Fruit fly (Drosophila melanogaster) whole organism, embryonic: ENCODE data around the gene Coq5.

Source experiments
- Blimp-1 ChIP-seq: fragments of 200-800 bp; sonication (Bioruptor generic); optimal IDR thresholded peaks from 3 replicates; lab custom pipeline; 2018; ENCODE audit warnings: missing biosample characterization, missing genetic modification characterization, mild to moderate bottlenecking, moderate library complexity, missing genetic modification reagents
- BtbVII ChIP-seq: fragments of 200-800 bp; sonication (Bioruptor generic); optimal IDR thresholded peaks from 3 replicates; lab custom pipeline; 2017; ENCODE audit warnings: missing biosample characterization, mild to moderate bottlenecking, missing genetic modification characterization
- CG11696 ChIP-seq: fragments of 200-800 bp; sonication (Bioruptor generic); IDR thresholded peaks from 2 replicates; pipeline ENCODE4 v1.3.6; 2022; ENCODE audit warnings: missing biosample characterization, missing genetic modification characterization
- CG12299 ChIP-seq: fragments of 200-800 bp; sonication (Bioruptor generic); optimal IDR thresholded peaks from 2 replicates; lab custom pipeline; 2018; ENCODE audit warnings: missing biosample characterization, mild to moderate bottlenecking, missing genetic modification characterization
- CG1529 ChIP-seq: fragments of 200-800 bp; sonication (Bioruptor generic); optimal IDR thresholded peaks from 3 replicates; lab custom pipeline; 2018; ENCODE audit warnings: missing biosample characterization, missing genetic modification characterization
- CG15601 ChIP-seq: fragments of 200-800 bp; sonication (Bioruptor generic); optimal IDR thresholded peaks from 3 replicates; lab custom pipeline; 2019; ENCODE audit warnings: missing biosample characterization, mild to moderate bottlenecking, missing genetic modification characterization, moderate library complexity
- CG17359 ChIP-seq: fragments of 200-800 bp; sonication (Bioruptor generic); optimal IDR thresholded peaks from 3 replicates; lab custom pipeline; 2018; ENCODE audit warnings: missing biosample characterization, mild to moderate bottlenecking, missing genetic modification characterization, moderate library complexity
- CG17829 ChIP-seq: fragments of 200-800 bp; optimal IDR thresholded peaks from 2 replicates; lab custom pipeline; 2019; ENCODE audit warnings: missing biosample characterization, mild to moderate bottlenecking, missing genetic modification characterization, moderate library complexity
- CG1792 ChIP-seq: fragments of 200-800 bp; sonication (Bioruptor generic); optimal IDR thresholded peaks from 2 replicates; lab custom pipeline; 2016; ENCODE audit warnings: missing biosample characterization, missing genetic modification characterization
- CG1832 ChIP-seq: fragments of 200-800 bp; sonication (Bioruptor generic); optimal IDR thresholded peaks from 2 replicates; lab custom pipeline; 2017; ENCODE audit warnings: missing biosample characterization, mild to moderate bottlenecking, missing genetic modification characterization, inconsistent platforms
- CG2120 ChIP-seq: fragments of 200-800 bp; sonication (Bioruptor generic); optimal IDR thresholded peaks from 3 replicates; lab custom pipeline; 2016; ENCODE audit warnings: missing biosample characterization, missing genetic modification characterization
- CG2199 ChIP-seq: fragments of 200-800 bp; sonication (Bioruptor generic); IDR thresholded peaks from 3 replicates; pipeline ENCODE4 v1.3.6; 2022; ENCODE audit warnings: missing biosample characterization, missing genetic modification characterization
- CG32767 ChIP-seq: fragments of 200-800 bp; sonication (Bioruptor generic); IDR thresholded peaks from 2 replicates; pipeline ENCODE4 v1.3.6; 2022; ENCODE audit warnings: missing biosample characterization, missing genetic modification characterization
- CG33557 ChIP-seq: fragments of 200-800 bp; sonication (Bioruptor generic); optimal IDR thresholded peaks from 2 replicates; lab custom pipeline; 2019; ENCODE audit warnings: missing biosample characterization, mild to moderate bottlenecking, missing genetic modification characterization, moderate library complexity
- CG4404 ChIP-seq: fragments of 200-800 bp; sonication (Bioruptor generic); IDR thresholded peaks from 2 replicates; pipeline ENCODE4 v1.3.6; 2022; ENCODE audit warnings: missing biosample characterization, missing genetic modification characterization
- CG5245 ChIP-seq: fragments of 200-800 bp; sonication (Bioruptor generic); optimal IDR thresholded peaks from 3 replicates; lab custom pipeline; 2016; ENCODE audit warnings: missing biosample characterization, missing genetic modification characterization
- CG7987 ChIP-seq: fragments of 200-800 bp; sonication (Bioruptor generic); optimal IDR thresholded peaks from 2 replicates; lab custom pipeline; 2018; ENCODE audit warnings: missing biosample characterization, mild to moderate bottlenecking, missing genetic modification characterization, moderate library complexity
- CG8281 ChIP-seq: fragments of 200-800 bp; sonication (Bioruptor generic); optimal IDR thresholded peaks from 2 replicates; lab custom pipeline; 2018; ENCODE audit warnings: missing biosample characterization, mild to moderate bottlenecking, missing genetic modification characterization, moderate library complexity
- CG8290 ChIP-seq, 3 experiments: fragments of 200-800 bp; sonication (Bioruptor generic); optimal IDR thresholded peaks; 2 replicates each; lab custom pipeline; 2016 to 2019; ENCODE audit warnings: missing biosample characterization in 3 of 3, missing genetic modification characterization in 3 of 3, mild to moderate bottlenecking in 2 of 3, moderate library complexity in 1 of 3
- CG9797 ChIP-seq: fragments of 200-800 bp; sonication (Bioruptor generic); optimal IDR thresholded peaks from 3 replicates; lab custom pipeline; 2018; ENCODE audit warnings: missing biosample characterization, mild to moderate bottlenecking, missing genetic modification characterization
- Drgx ChIP-seq: fragments of 200-800 bp; sonication (Bioruptor generic); IDR thresholded peaks from 2 replicates; pipeline ENCODE4 v1.3.6; 2022; ENCODE audit warnings: missing biosample characterization, missing genetic modification characterization
- H15 ChIP-seq: fragments of 200-800 bp; sonication (Bioruptor generic); IDR thresholded peaks from 3 replicates; pipeline ENCODE4 v1.3.6; 2022; ENCODE audit warnings: missing biosample characterization, missing genetic modification characterization
- NK7.1 ChIP-seq: fragments of 200-800 bp; sonication (Bioruptor generic); optimal IDR thresholded peaks from 3 replicates; lab custom pipeline; 2016; ENCODE audit warnings: missing biosample characterization, missing genetic modification characterization
- Pdp1 ChIP-seq, 2 experiments: fragments of 200-800 bp; sonication (Bioruptor generic); optimal IDR thresholded peaks; 3 replicates each; lab custom pipeline; 2016; ENCODE audit warnings: missing biosample characterization in 2 of 2, missing genetic modification characterization in 2 of 2, mild to moderate bottlenecking in 1 of 2, moderate library complexity in 1 of 2
- Rx ChIP-seq: fragments of 200-800 bp; sonication (Bioruptor generic); IDR thresholded peaks from 2 replicates; pipeline ENCODE4 v1.3.6; 2022; ENCODE audit warnings: missing biosample characterization, missing genetic modification characterization
- az2 ChIP-seq: fragments of 200-800 bp; sonication (Bioruptor generic); optimal IDR thresholded peaks from 3 replicates; lab custom pipeline; 2016; ENCODE audit warnings: missing biosample characterization, missing genetic modification characterization
- cad ChIP-seq: fragments of >200 bp; optimal IDR thresholded peaks from 2 replicates; lab custom pipeline; 2017; ENCODE audit warnings: missing biosample characterization, missing genetic modification characterization
- ci ChIP-seq: fragments of 200-800 bp; sonication (Bioruptor generic); IDR thresholded peaks from 3 replicates; pipeline ENCODE4 v1.3.6; 2022; ENCODE audit warnings: missing biosample characterization, missing genetic modification characterization
- corto ChIP-seq: fragments of 200-800 bp; sonication (Bioruptor generic); optimal IDR thresholded peaks from 2 replicates; lab custom pipeline; 2016; ENCODE audit warnings: missing biosample characterization, mild to moderate bottlenecking, missing genetic modification characterization, moderate library complexity
- crol ChIP-seq: fragments of 200-800 bp; sonication (Bioruptor generic); IDR thresholded peaks from 2 replicates; pipeline ENCODE4 v1.3.6; 2022; ENCODE audit warnings: missing biosample characterization, missing genetic modification characterization
- exex ChIP-seq: fragments of 200-800 bp; sonication (Bioruptor generic); optimal IDR thresholded peaks from 4 replicates; lab custom pipeline; 2018; ENCODE audit warnings: missing biosample characterization, mild to moderate bottlenecking, missing genetic modification characterization, moderate library complexity
- gce ChIP-seq: fragments of 200-800 bp; sonication (Bioruptor generic); IDR thresholded peaks from 3 replicates; pipeline ENCODE4 v1.3.6; 2022; ENCODE audit warnings: missing biosample characterization, missing genetic modification characterization
- inv ChIP-seq: fragments of 200-800 bp; sonication (Bioruptor generic); IDR thresholded peaks from 2 replicates; pipeline ENCODE4 v1.3.6; 2022; ENCODE audit warnings: missing biosample characterization, missing genetic modification characterization; ENCODE audit not compliant: partially characterized antibody
- ken ChIP-seq: fragments of 200-800 bp; sonication (Bioruptor generic); IDR thresholded peaks from 3 replicates; pipeline ENCODE4 v1.3.6; 2022; ENCODE audit warnings: missing biosample characterization, missing genetic modification characterization
- lola ChIP-seq, 3 experiments: fragments of >200 bp in 2 of 3; fragments of 200-800 bp in 1 of 3; sonication (Bioruptor generic) in 1 of 3; optimal IDR thresholded peaks; 2 replicates each; lab custom pipeline; 2017 to 2019; ENCODE audit warnings: missing biosample characterization in 3 of 3, missing genetic modification characterization in 3 of 3, mild to moderate bottlenecking in 1 of 3, moderate library complexity in 1 of 3
- lov ChIP-seq, 2 experiments: fragments of 200-800 bp in 1 of 2; fragments of >200 bp in 1 of 2; sonication (Bioruptor generic) in 1 of 2; IDR thresholded peaks in 1 of 2; optimal IDR thresholded peaks in 1 of 2; 2 replicates in 1 of 2; 3 replicates in 1 of 2; pipeline versions ENCODE4 v1.3.6 to Lab custom; 2017 to 2022; ENCODE audit warnings: missing biosample characterization in 1 of 2, missing genetic modification characterization in 1 of 2
- oc ChIP-seq: fragments of 200-800 bp; sonication (Bioruptor generic); optimal IDR thresholded peaks from 2 replicates; lab custom pipeline; 2018; ENCODE audit warnings: missing biosample characterization, mild to moderate bottlenecking, missing genetic modification characterization, moderate library complexity
- org-1 ChIP-seq: fragments of 200-800 bp; sonication (Bioruptor generic); optimal IDR thresholded peaks from 2 replicates; lab custom pipeline; 2017; ENCODE audit warnings: missing biosample characterization, missing genetic modification characterization
- otp ChIP-seq: fragments of 200-800 bp; sonication (Bioruptor generic); IDR thresholded peaks from 3 replicates; pipeline ENCODE4, ENCODE4 v1.3.6; 2022; ENCODE audit warnings: missing biosample characterization, missing genetic modification characterization
- pita ChIP-seq: fragments of 200-800 bp; sonication (Bioruptor generic); optimal IDR thresholded peaks from 2 replicates; lab custom pipeline; 2017; ENCODE audit warnings: missing biosample characterization, mild to moderate bottlenecking, missing genetic modification characterization
- pros ChIP-seq: fragments of 200-800 bp; sonication (Bioruptor generic); optimal IDR thresholded peaks from 3 replicates; lab custom pipeline; 2019; ENCODE audit warnings: missing biosample characterization, mild to moderate bottlenecking, missing genetic modification characterization, moderate library complexity
- pum ChIP-seq: fragments of 200-800 bp; sonication (Bioruptor generic); optimal IDR thresholded peaks from 2 replicates; lab custom pipeline; 2016; ENCODE audit warnings: missing biosample characterization, missing genetic modification characterization
- sqz ChIP-seq: fragments of 200-800 bp; sonication (Bioruptor generic); optimal IDR thresholded peaks from 3 replicates; lab custom pipeline; 2018; ENCODE audit warnings: missing biosample characterization, mild to moderate bottlenecking, missing genetic modification characterization
- sug ChIP-seq: fragments of 200-800 bp; optimal IDR thresholded peaks from 2 replicates; lab custom pipeline; 2019; ENCODE audit warnings: missing biosample characterization, mild to moderate bottlenecking, missing genetic modification characterization, moderate library complexity
- tup ChIP-seq: fragments of 200-800 bp; sonication (Bioruptor generic); optimal IDR thresholded peaks from 2 replicates; lab custom pipeline; 2016; ENCODE audit warnings: missing biosample characterization, mild to moderate bottlenecking, missing genetic modification characterization, moderate library complexity

Coq5 gene

DNA sequence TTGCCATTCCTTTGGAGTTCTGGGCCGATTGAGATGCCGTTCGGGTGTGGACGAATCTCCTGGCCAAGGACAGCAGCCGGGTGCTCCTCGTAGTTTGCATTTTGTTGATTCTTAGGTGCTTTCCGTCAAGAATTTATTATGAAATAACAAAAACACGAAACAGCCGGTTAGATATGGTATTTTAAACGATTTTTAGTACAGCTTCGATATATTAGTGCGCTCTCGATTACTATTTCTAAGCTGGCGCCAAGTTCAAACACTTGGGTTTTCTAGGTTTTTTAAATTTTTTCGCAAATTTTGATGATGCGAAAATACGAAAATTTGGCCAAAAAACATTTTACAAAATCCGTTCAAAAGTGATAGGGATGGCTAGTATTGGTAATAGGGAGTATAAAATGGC lies at the start of gene Coq5 (continued):
- TF ChIP-seq CG1529 (GFP tag; lab: Kevin White, UChicago), result no peak
- no peak for TF ChIP-seq cad (GFP tag; lab: Kevin White, UChicago)
- TF ChIP-seq NK7.1, result no peak
- TF ChIP-seq inv (GFP tag; lab: Robert Waterston, UW), result no peak
- TF ChIP-seq CG32767 (GFP tag; lab: Robert Waterston, UW), result no peak
- TF ChIP-seq CG4404 (GFP tag; lab: Robert Waterston, UW), result no peak
- TF ChIP-seq, all 482 proteins: peak for 22

DNA sequence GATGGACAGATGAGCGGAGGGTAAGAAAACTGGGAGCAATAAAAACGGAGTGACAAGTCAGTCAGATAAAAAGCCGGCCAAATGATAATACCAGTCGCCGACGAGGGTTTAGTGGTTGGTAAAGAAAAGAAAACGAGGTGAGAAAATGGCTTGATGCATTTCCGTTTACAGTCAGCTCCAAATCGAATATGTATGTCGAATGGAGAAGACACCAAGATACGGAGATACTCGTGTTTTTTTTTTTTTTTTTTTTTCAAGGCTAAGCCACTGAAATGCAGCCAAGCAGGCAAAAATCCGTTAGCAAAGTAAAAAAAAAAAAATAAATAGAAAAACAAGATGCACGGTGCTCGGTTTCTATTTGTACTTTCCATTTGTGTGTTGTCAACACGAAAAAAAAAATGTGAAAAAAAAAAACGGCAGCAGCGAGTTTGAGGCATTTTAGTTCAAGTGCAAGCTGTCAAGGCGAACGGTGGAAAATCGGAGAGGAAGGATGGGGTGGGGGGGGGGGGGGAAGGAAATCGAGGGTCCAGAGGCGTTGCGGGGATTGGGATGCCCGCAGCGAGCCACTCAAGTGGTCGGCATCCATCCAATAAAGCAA lies 49.5 kb upstream of the Coq5 start:
- TF ChIP-seq lov (optimal IDR thresholded peaks at IDR 0.05; lab: Kevin White, UChicago) (no peak), lov (GFP tag; IDR thresholded peaks at IDR 0.05; lab: Robert Waterston, UW) (no peak), otp (no peak), org-1 (GFP tag; lab: Kevin White, UChicago) (no peak), BtbVII (no peak), ci (GFP tag; lab: Robert Waterston, UW) (0 out of 3 replicates have a peak, but pooled peaks have one; percentile 6), sug (tag; lab: Kevin White, UChicago) (no peak), CG1792 (no peak), Blimp-1 (GFP tag; lab: Kevin White, UChicago) (peak; percentile 4), CG8290 (GFP tag; optimal IDR thresholded peaks at IDR 0.05; lab: Kevin White, UChicago) (no peak), CG8290 (tag; optimal IDR thresholded peaks at IDR 0.05; lab: Kevin White, UChicago) (no peak), CG5245 (GFP tag; lab: Kevin White, UChicago) (no peak), pros (GFP tag; lab: Kevin White, UChicago) (peak; percentile 1), crol (GFP tag; lab: Robert Waterston, UW) (peak; percentile 67), oc (tag; lab: Kevin White, UChicago) (peak; percentile 66), sqz (peak; percentile 76), corto (GFP tag; lab: Kevin White, UChicago) (no peak), CG15601 (tag; lab: Kevin White, UChicago) (no peak), CG17359 (peak; percentile 52)

DNA sequence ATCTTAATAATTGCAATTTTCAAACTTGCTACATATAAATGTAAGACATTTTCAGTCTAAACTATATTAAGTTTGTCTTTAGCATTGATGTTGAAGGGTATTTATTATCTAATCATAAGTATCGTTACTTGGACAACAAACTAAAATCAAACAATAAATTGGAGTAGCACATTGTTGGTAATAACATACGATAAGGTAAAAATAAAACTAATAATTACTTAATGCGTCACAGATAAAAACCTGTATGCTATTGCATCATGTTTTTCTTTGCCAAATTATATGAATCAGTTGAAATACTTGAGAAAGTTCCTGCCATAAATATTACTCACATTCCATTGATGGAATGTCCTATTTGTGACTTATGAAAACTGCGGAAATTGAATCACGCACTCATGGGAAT lies 46.5 kb upstream of the Coq5 start:
- TF ChIP-seq CG2120 (GFP tag; lab: Kevin White, UChicago) (no peak), CG7987 (no peak), Pdp1 (GFP tag; optimal IDR thresholded peaks at IDR 0.05; lab: Kevin White, UChicago) (peak in 1 of 2 experiments; percentile 16), CG8281 (tag; lab: Kevin White, UChicago) (no peak), exex (tag; lab: Kevin White, UChicago) (peak; percentile 56)

DNA sequence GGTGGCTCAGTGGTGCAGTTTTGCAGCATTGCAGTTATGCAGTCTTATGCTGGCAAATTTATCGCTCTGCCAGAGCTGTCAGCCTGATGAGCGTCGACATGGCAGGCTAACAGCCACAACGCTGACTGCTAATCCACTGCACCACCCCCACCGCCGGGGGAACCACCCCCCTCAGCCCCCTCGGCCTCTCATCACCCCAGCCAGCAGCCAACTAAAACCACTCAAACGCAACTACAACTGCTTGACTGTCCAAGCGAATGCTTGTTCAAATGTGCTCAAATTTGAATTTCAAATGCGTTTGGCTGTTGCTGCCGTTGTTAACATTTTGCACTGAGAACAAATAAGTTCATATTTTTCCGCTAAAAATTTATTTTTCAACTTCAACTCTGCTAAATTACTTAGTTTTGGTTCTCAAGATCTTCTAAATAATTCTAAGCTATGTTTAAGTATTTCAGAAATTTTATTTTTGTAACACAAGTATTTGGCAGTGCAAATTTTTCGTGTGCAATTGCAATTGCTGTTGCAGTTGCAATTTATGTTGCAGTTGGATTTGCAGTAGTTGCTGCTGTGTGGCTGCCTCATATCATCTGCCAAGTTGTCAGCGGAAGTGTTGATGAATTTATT lies 44.1 kb upstream of the Coq5 start:
- TF ChIP-seq tup, result no peak
- no peak for TF ChIP-seq CG9797 (GFP tag; lab: Kevin White, UChicago)
- no peak for TF ChIP-seq CG11696 (GFP tag; lab: Robert Waterston, UW)
- no peak for TF ChIP-seq gce (GFP tag; lab: Robert Waterston, UW)
- no peak for TF ChIP-seq Rx (GFP tag; lab: Robert Waterston, UW)
- no peak for TF ChIP-seq pum
- TF ChIP-seq cad (GFP tag; lab: Kevin White, UChicago), result no peak
- no peak for TF ChIP-seq CG12299 (tag; lab: Kevin White, UChicago)
- no peak for TF ChIP-seq pita (GFP tag; lab: Kevin White, UChicago)
- TF ChIP-seq CG2199 (GFP tag; lab: Robert Waterston, UW), result 0 out of 3 replicates have a peak, but pooled peaks have one; percentile 10
- TF ChIP-seq H15 (GFP tag; lab: Robert Waterston, UW), result no peak
- peak; percentile 90 for TF ChIP-seq Drgx (GFP tag; lab: Robert Waterston, UW)
- no peak for TF ChIP-seq ken (GFP tag; lab: Robert Waterston, UW)
- peak in 1 of 3 experiments; percentile 10 for TF ChIP-seq lola (GFP tag; optimal IDR thresholded peaks at IDR 0.05; lab: Kevin White, UChicago)
- no peak for TF ChIP-seq CG17829
- TF ChIP-seq CG33557 (GFP tag; lab: Kevin White, UChicago), result no peak
- peak; percentile 4 for TF ChIP-seq az2 (GFP tag; lab: Kevin White, UChicago)
- no peak for TF ChIP-seq CG1832 (GFP tag; lab: Kevin White, UChicago)
